Worm (Caenorhabditis elegans) whole organism, late embryonic: Measurements from ENCODE around the gene ZK418.5.

Experiments used
- C38D4.7 ChIP-seq: fragments of 200-800 bp; sonication (Bioruptor generic); optimal IDR thresholded peaks from 2 replicates; lab custom pipeline; 2018; ENCODE audit warnings: mild to moderate bottlenecking, missing genetic modification characterization, moderate library complexity, missing compliant biosample characterization
- F13H6.1 ChIP-seq: sonication (generic microtip); optimal IDR thresholded peaks from 2 replicates; lab custom pipeline; 2016; ENCODE audit warnings: missing genetic modification characterization, missing compliant biosample characterization
- K02D7.2 ChIP-seq: sonication (generic microtip); optimal IDR thresholded peaks from 2 replicates; lab custom pipeline; 2017; ENCODE audit warnings: mild to moderate bottlenecking, missing genetic modification characterization, missing compliant biosample characterization
- K09A11.1 ChIP-seq: sonication (generic microtip); optimal IDR thresholded peaks from 2 replicates; lab custom pipeline; 2017; ENCODE audit warnings: antibody characterized with exemption, mild to moderate bottlenecking, missing genetic modification characterization, missing compliant biosample characterization; ENCODE audit not compliant: insufficient read depth
- T23F11.4 ChIP-seq: fragments of 200-800 bp; sonication (Bioruptor generic); optimal IDR thresholded peaks from 2 replicates; lab custom pipeline; 2018; ENCODE audit warnings: mild to moderate bottlenecking, missing genetic modification characterization, missing compliant biosample characterization
- Y22D7AL.16 ChIP-seq: sonication (generic microtip); optimal IDR thresholded peaks from 2 replicates; lab custom pipeline; 2016; ENCODE audit warnings: missing genetic modification characterization, missing compliant biosample characterization
- ama-1 ChIP-seq: fragments of 150-350 bp; optimal IDR thresholded peaks from 2 replicates; lab custom pipeline; 2014
- ceh-14 ChIP-seq: sonication (generic microtip); optimal IDR thresholded peaks from 2 replicates; lab custom pipeline; 2016; ENCODE audit warnings: missing genotype, missing genetic modification characterization, missing compliant biosample characterization
- ceh-18 ChIP-seq: sonication (generic microtip); optimal IDR thresholded peaks from 2 replicates; lab custom pipeline; 2016; ENCODE audit warnings: missing genetic modification characterization, missing compliant biosample characterization
- ceh-19 ChIP-seq: fragments of 200-800 bp; sonication (Bioruptor generic); optimal IDR thresholded peaks from 2 replicates; lab custom pipeline; 2018; ENCODE audit warnings: mild to moderate bottlenecking, missing genetic modification characterization, missing compliant biosample characterization
- ceh-2 ChIP-seq: sonication (generic microtip); optimal IDR thresholded peaks from 2 replicates; lab custom pipeline; 2016; ENCODE audit warnings: missing genotype, missing genetic modification characterization, missing compliant biosample characterization
- ceh-22 ChIP-seq: sonication (generic microtip); optimal IDR thresholded peaks from 2 replicates; lab custom pipeline; 2017; ENCODE audit warnings: missing biosample characterization, missing genetic modification characterization
- ceh-30 ChIP-seq: fragments of 150-350 bp; optimal IDR thresholded peaks from 2 replicates; lab custom pipeline; 2014; ENCODE audit warnings: missing biosample characterization, missing genetic modification characterization
- ceh-34 ChIP-seq: sonication (generic microtip); optimal IDR thresholded peaks from 2 replicates; lab custom pipeline; 2016; ENCODE audit warnings: mild to moderate bottlenecking, missing genetic modification characterization, missing compliant biosample characterization
- ceh-48 ChIP-seq: sonication (generic microtip); optimal IDR thresholded peaks from 2 replicates; lab custom pipeline; 2016; ENCODE audit warnings: missing genetic modification characterization, inconsistent platforms, missing compliant biosample characterization
- ceh-6 ChIP-seq: fragments of 200-800 bp; sonication (Bioruptor generic); optimal IDR thresholded peaks from 2 replicates; lab custom pipeline; 2018; ENCODE audit warnings: mild to moderate bottlenecking, missing genetic modification characterization, missing compliant biosample characterization
- elt-2 ChIP-seq: sonication (generic microtip); optimal IDR thresholded peaks from 2 replicates; lab custom pipeline; 2016; ENCODE audit warnings: missing genetic modification reagents, missing genetic modification characterization, missing compliant biosample characterization
- elt-4 ChIP-seq: sonication (generic microtip); optimal IDR thresholded peaks from 2 replicates; lab custom pipeline; 2016; ENCODE audit warnings: missing genetic modification characterization, missing compliant biosample characterization
- ets-4 ChIP-seq: sonication (generic microtip); optimal IDR thresholded peaks from 2 replicates; lab custom pipeline; 2016; ENCODE audit warnings: missing genetic modification characterization, missing compliant biosample characterization
- fkh-10 ChIP-seq: fragments of 150-350 bp; optimal IDR thresholded peaks from 2 replicates; lab custom pipeline; 2014; ENCODE audit warnings: missing biosample characterization, missing genetic modification reagents, missing genetic modification characterization
- gmeb-2 ChIP-seq: sonication (generic microtip); optimal IDR thresholded peaks from 2 replicates; lab custom pipeline; 2016; ENCODE audit warnings: missing genetic modification characterization, inconsistent platforms, missing compliant biosample characterization
- hlh-15 ChIP-seq: sonication (generic microtip); optimal IDR thresholded peaks from 2 replicates; lab custom pipeline; 2016; ENCODE audit warnings: missing genetic modification characterization, missing compliant biosample characterization
- hlh-30 ChIP-seq: sonication (generic microtip); optimal IDR thresholded peaks from 2 replicates; lab custom pipeline; 2017; ENCODE audit warnings: antibody characterized with exemption, missing genetic modification characterization, missing compliant biosample characterization; ENCODE audit not compliant: insufficient read depth
- hlh-6 ChIP-seq: sonication (generic microtip); optimal IDR thresholded peaks from 2 replicates; lab custom pipeline; 2016; ENCODE audit warnings: missing genotype, missing genetic modification characterization, missing compliant biosample characterization
- lim-6 ChIP-seq: sonication (generic microtip); optimal IDR thresholded peaks from 2 replicates; lab custom pipeline; 2016; ENCODE audit warnings: missing genetic modification characterization, missing compliant biosample characterization
- lin-11 ChIP-seq: fragments of 200-800 bp; sonication (Bioruptor generic); optimal IDR thresholded peaks from 2 replicates; lab custom pipeline; 2018; ENCODE audit warnings: mild to moderate bottlenecking, missing genetic modification characterization, missing compliant biosample characterization
- mec-3 ChIP-seq: sonication (generic microtip); optimal IDR thresholded peaks from 2 replicates; lab custom pipeline; 2016; ENCODE audit warnings: borderline replicate concordance, missing genetic modification characterization, missing compliant biosample characterization
- nfya-1 ChIP-seq: sonication (generic microtip); optimal IDR thresholded peaks from 2 replicates; lab custom pipeline; 2017; ENCODE audit warnings: missing genetic modification characterization, mild to moderate bottlenecking, missing compliant biosample characterization, antibody characterized with exemption, moderate library complexity
- nhr-11 ChIP-seq: fragments of 150-350 bp; optimal IDR thresholded peaks from 2 replicates; lab custom pipeline; 2014; ENCODE audit warnings: missing biosample characterization, missing genetic modification characterization
- nhr-232 ChIP-seq: sonication (generic microtip); optimal IDR thresholded peaks from 2 replicates; lab custom pipeline; 2016; ENCODE audit warnings: missing genetic modification characterization, missing compliant biosample characterization
- odd-2 ChIP-seq: sonication (generic microtip); optimal IDR thresholded peaks from 2 replicates; lab custom pipeline; 2017; ENCODE audit warnings: antibody characterized with exemption, mild to moderate bottlenecking, missing genetic modification characterization, missing compliant biosample characterization
- pat-9 ChIP-seq: fragments of 200-800 bp; sonication (Bioruptor generic); optimal IDR thresholded peaks from 2 replicates; lab custom pipeline; 2018; ENCODE audit warnings: mild to moderate bottlenecking, missing genetic modification characterization, moderate library complexity, missing compliant biosample characterization
- pax-1 ChIP-seq: fragments of 150-350 bp; optimal IDR thresholded peaks from 2 replicates; lab custom pipeline; 2014; ENCODE audit warnings: missing biosample characterization, missing genetic modification characterization
- pha-4 ChIP-seq: fragments of 150-350 bp; optimal IDR thresholded peaks from 2 replicates; lab custom pipeline; 2018; ENCODE audit warnings: missing biosample characterization, missing genetic modification reagents, missing genetic modification characterization
- pqm-1 ChIP-seq: sonication (generic microtip); optimal IDR thresholded peaks from 2 replicates; lab custom pipeline; 2016; ENCODE audit warnings: missing genetic modification characterization, missing compliant biosample characterization
- pros-1 ChIP-seq: fragments of 150-350 bp; optimal IDR thresholded peaks from 2 replicates; lab custom pipeline; 2014; ENCODE audit warnings: missing biosample characterization, missing genetic modification reagents, missing genetic modification characterization
- ref-2 ChIP-seq: sonication (generic microtip); optimal IDR thresholded peaks from 2 replicates; lab custom pipeline; 2016; ENCODE audit warnings: missing genetic modification characterization, missing compliant biosample characterization
- sox-4 ChIP-seq: sonication (generic microtip); optimal IDR thresholded peaks from 2 replicates; lab custom pipeline; 2017; ENCODE audit warnings: mild to moderate bottlenecking, missing genetic modification characterization, inconsistent platforms, missing compliant biosample characterization
- syd-9 ChIP-seq: sonication (generic microtip); optimal IDR thresholded peaks from 2 replicates; lab custom pipeline; 2016; ENCODE audit warnings: mild to moderate bottlenecking, missing genetic modification characterization, moderate library complexity, missing compliant biosample characterization
- tbx-2 ChIP-seq: sonication (generic microtip); optimal IDR thresholded peaks from 2 replicates; lab custom pipeline; 2016; ENCODE audit warnings: missing genetic modification characterization, missing compliant biosample characterization
- unc-3 ChIP-seq, 2 experiments: fragments of 200-800 bp in 1 of 2; sonication (Bioruptor generic) in 1 of 2; sonication (generic microtip) in 1 of 2; conservative IDR thresholded peaks in 1 of 2; optimal IDR thresholded peaks in 1 of 2; 2 replicates each; pipeline versions ENCODE4 v1.3.6 to Lab custom; 2016 to 2022; ENCODE audit warnings: missing compliant biosample characterization in 2 of 2, missing genetic modification characterization in 2 of 2, missing genetic modification reagents in 1 of 2
- unc-42 ChIP-seq: sonication (generic microtip); optimal IDR thresholded peaks from 2 replicates; lab custom pipeline; 2016; ENCODE audit warnings: missing genotype, missing genetic modification characterization, missing compliant biosample characterization
- unc-55 ChIP-seq: sonication (generic microtip); optimal IDR thresholded peaks from 2 replicates; lab custom pipeline; 2017; ENCODE audit warnings: missing biosample characterization, missing genetic modification reagents, missing genetic modification characterization
- ztf-16 ChIP-seq: sonication (generic microtip); optimal IDR thresholded peaks from 2 replicates; lab custom pipeline; 2017; ENCODE audit warnings: missing genetic modification characterization, missing compliant biosample characterization

Gene ZK418.5

DNA sequence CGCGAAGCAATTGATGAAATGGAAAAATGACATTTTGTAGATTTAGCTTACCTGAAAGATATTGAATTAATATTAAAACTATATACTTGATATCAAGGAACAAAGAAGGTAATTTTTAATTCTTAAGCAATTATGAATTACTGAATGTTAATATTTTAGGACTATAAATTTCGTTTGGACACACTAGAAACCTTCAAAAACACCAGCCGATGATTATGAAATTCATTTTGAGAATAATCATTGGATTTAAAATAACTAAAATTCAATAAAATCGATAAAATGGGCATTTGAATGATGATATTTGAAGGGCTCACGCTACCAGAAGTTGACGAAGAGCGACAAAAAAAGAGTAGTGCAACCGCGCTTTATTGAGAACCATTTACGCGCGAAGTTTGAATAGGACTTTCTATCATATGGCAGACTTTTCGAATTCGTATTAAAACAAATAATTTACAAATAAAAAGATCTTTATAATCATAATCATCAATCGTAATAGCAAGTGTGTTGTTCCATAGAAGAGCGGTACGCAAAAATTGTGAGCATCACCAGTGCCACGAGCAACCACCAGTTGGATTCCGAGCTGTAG, at the start of gene ZK418.5:
ZK418.5 (minus strand) TSS at position 51 of the 586 bp plus-strand sequence.
- TF ChIP-seq tbx-2 (tag; lab: Kevin White, UChicago) (no peak), ceh-48 (tag; lab: Kevin White, UChicago) (peak; percentile 2)

ce11 chrIII:7122860-7123259, 49.2 kb upstream of the ZK418.5 start, which contains the start of the genes B0280.9 and rpia-1:
TSS of gene B0280.9 (minus strand) at chrIII:7122895.
TSS of gene rpia-1 (plus strand) at chrIII:7123128.
- TF ChIP-seq K09A11.1 (no peak), lim-6 (tag; lab: Kevin White, UChicago) (no peak), unc-42 (peak; percentile 6), K02D7.2 (tag; lab: Kevin White, UChicago) (no peak), odd-2 (tag; lab: Kevin White, UChicago) (no peak), syd-9 (no peak), ceh-2 (tag; lab: Kevin White, UChicago) (no peak), nhr-232 (no peak), elt-4 (tag; lab: Kevin White, UChicago) (no peak), nfya-1 (peak; percentile 2), pax-1 (tag; lab: Kevin White, UChicago) (no peak), ceh-19 (no peak), Y22D7AL.16 (no peak), unc-3 (GFP tag; conservative IDR thresholded peaks at IDR 0.05; lab: Robert Waterston, UW) (no peak), unc-3 (tag; optimal IDR thresholded peaks at IDR 0.05; lab: Kevin White, UChicago) (no peak), nhr-11 (no peak), ztf-16 (no peak), elt-2 (peak; percentile 23), pha-4 (tag; lab: Kevin White, UChicago) (no peak)

DNA sequence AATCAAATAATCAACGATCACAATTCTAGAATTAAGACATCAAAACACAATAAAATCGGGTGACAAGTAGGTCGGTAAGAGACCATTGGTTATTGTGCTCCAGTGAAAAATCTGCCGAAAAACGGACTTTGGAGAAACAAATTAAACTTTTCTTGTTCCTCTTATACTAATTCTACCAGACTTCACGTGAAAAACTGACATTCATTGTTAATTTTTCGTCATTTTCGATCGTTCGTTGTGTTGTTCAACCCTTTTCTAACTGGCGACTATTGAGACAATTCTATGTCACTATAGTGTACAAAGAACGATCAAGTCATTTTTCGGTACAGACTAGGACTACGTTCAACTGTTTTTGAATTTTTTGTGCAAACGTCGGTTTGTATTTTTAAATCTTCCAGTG, 46.8 kb upstream of the ZK418.5 start:
- TF ChIP-seq ref-2, result no peak
- TF ChIP-seq hlh-30 (tag; lab: Kevin White, UChicago), result no peak
- no peak for TF ChIP-seq ceh-19
- TF ChIP-seq lin-11 (tag; lab: Kevin White, UChicago), result no peak

- peak; percentile 44 for TF ChIP-seq unc-55
- no peak for TF ChIP-seq fkh-10 (GFP tag; lab: Kevin White, UChicago)
- peak; percentile 81 for TF ChIP-seq hlh-30 (tag; lab: Kevin White, UChicago)
- no peak for TF ChIP-seq odd-2 (tag; lab: Kevin White, UChicago)
- TF ChIP-seq pat-9, result no peak
- TF ChIP-seq tbx-2 (tag; lab: Kevin White, UChicago), result peak; percentile 52
- TF ChIP-seq ceh-14 (tag; lab: Kevin White, UChicago), result peak; percentile 10
- no peak for TF ChIP-seq K02D7.2 (tag; lab: Kevin White, UChicago)
- TF ChIP-seq mec-3 (tag; lab: Kevin White, UChicago), result no peak
- TF ChIP-seq ceh-34 (tag; lab: Kevin White, UChicago), result peak; percentile 40
- TF ChIP-seq pros-1 (tag; lab: Kevin White, UChicago), result peak; percentile 41
- TF ChIP-seq pax-1 (tag; lab: Kevin White, UChicago), result no peak
- peak; percentile 27 for TF ChIP-seq ref-2
- peak; percentile 41 for TF ChIP-seq ceh-18
- TF ChIP-seq nhr-11, result no peak
- TF ChIP-seq nfya-1, result peak; percentile 61
- TF ChIP-seq hlh-6, result no peak
These were observed 43.1 kb upstream of the ZK418.5 start for ce11 chrIII:7116615-7117252.

DNA sequence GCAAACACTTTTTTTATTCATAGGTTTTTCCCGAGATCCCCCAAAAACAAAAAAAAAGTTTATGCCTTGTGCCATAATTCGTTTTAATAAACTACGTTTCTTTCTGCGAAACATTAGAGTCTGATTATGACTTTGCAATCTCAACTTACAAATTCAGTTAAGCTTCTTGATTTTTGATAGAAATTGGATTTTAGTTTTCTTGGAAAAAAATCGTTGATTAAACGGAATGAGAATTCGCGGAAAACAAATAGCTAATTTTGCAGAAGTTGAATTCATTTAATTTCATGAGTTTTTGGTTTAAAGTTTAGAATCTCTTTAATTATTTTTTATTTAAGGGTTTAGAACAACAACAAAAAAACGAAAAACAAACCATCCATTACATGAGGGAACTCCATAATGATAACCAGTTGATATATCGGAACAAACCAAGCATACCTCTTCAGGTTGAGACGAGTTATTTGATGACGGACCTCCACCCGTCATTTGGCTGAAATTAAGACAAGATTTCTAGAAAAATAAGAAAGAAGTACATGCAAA, 41.4 kb upstream of the ZK418.5 start, which contains the start of gene nhr-10:
nhr-10 (minus strand) TSS at position 487 of the 537 bp plus-strand sequence.
- TF ChIP-seq unc-3 (GFP tag; conservative IDR thresholded peaks at IDR 0.05; lab: Robert Waterston, UW) (no peak), unc-3 (tag; optimal IDR thresholded peaks at IDR 0.05; lab: Kevin White, UChicago) (no peak), pqm-1 (no peak), ceh-6 (GFP tag; lab: Kevin White, UChicago) (no peak), T23F11.4 (no peak), C38D4.7 (GFP tag; lab: Kevin White, UChicago) (no peak), ama-1 (lab: Kevin White, UChicago) (no peak), ceh-22 (tag; lab: Kevin White, UChicago) (no peak), ceh-19 (no peak), F13H6.1 (tag; lab: Kevin White, UChicago) (no peak), ceh-30 (tag; lab: Kevin White, UChicago) (no peak), gmeb-2 (tag; lab: Kevin White, UChicago) (no peak), ets-4 (tag; lab: Kevin White, UChicago) (no peak), sox-4 (tag; lab: Kevin White, UChicago) (no peak), hlh-15 (no peak)
